Worm (Caenorhabditis elegans): ENCODE data around the gene cyp-35B1.

cyp-35B1 gene

ce11 chrV:3972846-3973245 lies 34.0 kb downstream of the cyp-35B1 start, which contains the start of gene cyp-34A10:
Gene cyp-34A10, minus strand, starts transcription at chrV:3972991.
- no peak for TF ChIP-seq unc-62 (GFP tag; optimal IDR thresholded peaks at IDR 0.05)

ce11 chrV:3974361-3974760 lies 35.5 kb downstream of the cyp-35B1 start, which contains the start of gene str-82:
Gene str-82, plus strand, starts transcription at chrV:3974661.
- no peak for TF ChIP-seq unc-62 (GFP tag; optimal IDR thresholded peaks at IDR 0.05)

ce11 chrV:3976964-3977363 lies 38.1 kb downstream of the cyp-35B1 start, which contains the start of gene str-83:
Gene str-83, plus strand, starts transcription at chrV:3977264.
- no peak for TF ChIP-seq unc-62 (GFP tag; optimal IDR thresholded peaks at IDR 0.05)

- TF ChIP-seq unc-62 (GFP tag; optimal IDR thresholded peaks at IDR 0.05) = no peak
Measured at ce11 chrV:3979053-3979452, 40.2 kb downstream of the cyp-35B1 start, which contains the start of gene nlp-34. Gene nlp-34, minus strand, starts transcription at chrV:3979134.

- TF ChIP-seq unc-62 (GFP tag; optimal IDR thresholded peaks at IDR 0.05) = no peak
Measured at ce11 chrV:3979819-3980218, 41.0 kb downstream of the cyp-35B1 start, which contains the start of gene nlp-31. Gene nlp-31, plus strand, starts transcription at chrV:3980055.

- no peak for TF ChIP-seq unc-62 (GFP tag; optimal IDR thresholded peaks at IDR 0.05)
Measured at ce11 chrV:3980228-3980933, 41.5 kb downstream of the cyp-35B1 start.

- TF ChIP-seq unc-62 (GFP tag; optimal IDR thresholded peaks at IDR 0.05) = no peak
Measured at ce11 chrV:3981680-3982079, 42.8 kb downstream of the cyp-35B1 start, which contains the start of gene nlp-30. Gene nlp-30, plus strand, starts transcription at chrV:3981980.

- TF ChIP-seq unc-62 (GFP tag; optimal IDR thresholded peaks at IDR 0.05) = no peak
Measured at ce11 chrV:3984178-3984577, 45.3 kb downstream of the cyp-35B1 start, which contains the start of gene nlp-29. Gene nlp-29, plus strand, starts transcription at chrV:3984425.

- TF ChIP-seq unc-62 (GFP tag; optimal IDR thresholded peaks at IDR 0.05) = no peak
Measured at ce11 chrV:3985104-3985503, 46.3 kb downstream of the cyp-35B1 start.

- no peak for TF ChIP-seq unc-62 (GFP tag; optimal IDR thresholded peaks at IDR 0.05)
Measured at ce11 chrV:3987616-3988015, 48.8 kb downstream of the cyp-35B1 start, which contains the start of gene nlp-28. Gene nlp-28, plus strand, starts transcription at chrV:3987900.

- no peak for TF ChIP-seq unc-62 (GFP tag; optimal IDR thresholded peaks at IDR 0.05)
Measured at ce11 chrV:3989070-3989469, 50.2 kb downstream of the cyp-35B1 start, which contains the start of gene nlp-27. Gene nlp-27, plus strand, starts transcription at chrV:3989378.

Data from whole organism, dauer.